ENCODE assay signal across 1 fruit fly cellular context in the genomic region with DNA sequence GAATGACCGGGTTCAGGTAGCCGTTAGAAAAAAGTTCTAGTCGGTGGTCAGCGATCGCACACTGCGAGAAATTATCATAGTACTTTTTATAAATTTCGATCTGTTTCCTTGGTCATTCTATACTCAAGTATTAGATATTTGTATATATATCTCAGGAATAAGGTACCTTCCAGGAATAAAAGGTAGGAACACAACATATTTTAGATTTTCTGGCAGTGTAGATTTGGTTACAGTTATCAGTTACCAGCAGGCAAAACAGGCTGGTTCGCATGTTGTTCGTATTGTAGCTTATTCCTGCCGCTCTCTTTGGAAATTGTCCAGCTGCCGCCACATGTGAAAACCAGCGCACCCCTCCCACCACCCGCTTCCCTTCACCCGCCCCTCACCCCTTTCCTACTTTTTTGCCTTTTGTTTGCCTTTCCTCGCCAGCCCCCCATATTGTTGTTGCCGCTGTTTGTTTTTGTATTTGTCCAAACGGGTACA.
TF ChIP-seq lines count a peak whose summit lies in the region.

No protein-coding gene starts in this region.

TF ChIP-seq in whole organism, embryonic, 481 proteins besides CTCF, POLR2A, EP300 and RAD21 (continued from another document and continues in another):
- TF ChIP-seq CG13424 (tag; optimal IDR thresholded peaks at IDR 0.05; lab: Kevin White, UChicago), result peak; percentile 86
- peak; percentile 68 for TF ChIP-seq CG5180 (GFP tag; optimal IDR thresholded peaks at IDR 0.05; lab: Kevin White, UChicago)
- peak; percentile 90 for TF ChIP-seq CG2678 (tag; optimal IDR thresholded peaks at IDR 0.05; lab: Kevin White, UChicago)
- peak in 1 of 2 experiments; percentile 48 for TF ChIP-seq crp (GFP tag; optimal IDR thresholded peaks at IDR 0.05; lab: Kevin White, UChicago)
- TF ChIP-seq CG14667 (GFP tag; IDR thresholded peaks at IDR 0.05; lab: Robert Waterston, UW), result peak; percentile 68
- peak; percentile 39 for TF ChIP-seq CG7271 (tag; optimal IDR thresholded peaks at IDR 0.05; lab: Kevin White, UChicago)
- peak; percentile 84 for TF ChIP-seq wor (GFP tag; IDR thresholded peaks at IDR 0.05; lab: Robert Waterston, UW)
- peak; percentile 62; the same call in 1 of the 2 replicates for TF ChIP-seq cas (GFP tag; IDR thresholded peaks at IDR 0.05; lab: Robert Waterston, UW)
- TF ChIP-seq CoRest (tag; optimal IDR thresholded peaks at IDR 0.05; lab: Kevin White, UChicago), result peak; percentile 89
- peak; percentile 74 for TF ChIP-seq gcm (GFP tag; optimal IDR thresholded peaks at IDR 0.05; lab: Kevin White, UChicago)
- TF ChIP-seq H15 (GFP tag; IDR thresholded peaks at IDR 0.05; lab: Robert Waterston, UW), result peak; percentile 72
- no peak for TF ChIP-seq Dip2 (GFP tag; IDR thresholded peaks at IDR 0.05; lab: Robert Waterston, UW)
- peak; percentile 81 for TF ChIP-seq Hmr (GFP tag; optimal IDR thresholded peaks at IDR 0.05; lab: Kevin White, UChicago)
- peak; percentile 89 for TF ChIP-seq CG11504 (tag; optimal IDR thresholded peaks at IDR 0.05; lab: Kevin White, UChicago)
- TF ChIP-seq gsb-n (tag; optimal IDR thresholded peaks at IDR 0.05; lab: Kevin White, UChicago), result peak; percentile 80
- TF ChIP-seq Side (GFP tag; optimal IDR thresholded peaks at IDR 0.05; lab: Kevin White, UChicago), result peak; percentile 58
- peak; percentile 72 for TF ChIP-seq CG7786 (GFP tag; optimal IDR thresholded peaks at IDR 0.05; lab: Kevin White, UChicago)
- TF ChIP-seq Lhr (GFP tag; optimal IDR thresholded peaks at IDR 0.05; lab: Kevin White, UChicago), result peak; percentile 62
- peak; percentile 82 for TF ChIP-seq CG10267 (tag; optimal IDR thresholded peaks at IDR 0.05; lab: Kevin White, UChicago)
- peak; percentile 86 for TF ChIP-seq sens-2 (GFP tag; IDR thresholded peaks at IDR 0.05; lab: Robert Waterston, UW)
- TF ChIP-seq tx (GFP tag; optimal IDR thresholded peaks at IDR 0.05; lab: Kevin White, UChicago), result peak; percentile 38
- TF ChIP-seq Ssrp (tag; optimal IDR thresholded peaks at IDR 0.05; lab: Kevin White, UChicago), result peak; percentile 86
- peak; percentile 87 for TF ChIP-seq CG10959 (GFP tag; IDR thresholded peaks at IDR 0.05; lab: Robert Waterston, UW)
- peak; percentile 42 for TF ChIP-seq CG4282 (GFP tag; optimal IDR thresholded peaks at IDR 0.05; lab: Kevin White, UChicago)
- TF ChIP-seq CG18764 (GFP tag; optimal IDR thresholded peaks at IDR 0.05; lab: Kevin White, UChicago), result peak; percentile 50
- peak; percentile 61 for TF ChIP-seq gsb (GFP tag; IDR thresholded peaks at IDR 0.05; lab: Robert Waterston, UW)
- peak; percentile 94 for TF ChIP-seq CG10979 (tag; optimal IDR thresholded peaks at IDR 0.05; lab: Kevin White, UChicago)
- peak; percentile 63 for TF ChIP-seq al (GFP tag; IDR thresholded peaks at IDR 0.05; lab: Robert Waterston, UW)
- peak; percentile 73 for TF ChIP-seq CG4424 (GFP tag; optimal IDR thresholded peaks at IDR 0.05; lab: Kevin White, UChicago)
- TF ChIP-seq sima (GFP tag; optimal IDR thresholded peaks at IDR 0.05; lab: Kevin White, UChicago), result no peak
- TF ChIP-seq CG31365 (tag; optimal IDR thresholded peaks at IDR 0.05; lab: Kevin White, UChicago), result peak; percentile 72
- TF ChIP-seq CG6791 (GFP tag; IDR thresholded peaks at IDR 0.05; lab: Robert Waterston, UW; ENCODE audit: partially characterized antibody), result no peak
- peak; percentile 81 for TF ChIP-seq CG11456 (GFP tag; IDR thresholded peaks at IDR 0.05; lab: Robert Waterston, UW)
- peak; percentile 70 for TF ChIP-seq CG9215 (GFP tag; IDR thresholded peaks at IDR 0.05; lab: Robert Waterston, UW)
- peak; percentile 89 for TF ChIP-seq CG2889 (GFP tag; IDR thresholded peaks at IDR 0.05; lab: Robert Waterston, UW)
- peak; percentile 89 for TF ChIP-seq seq (GFP tag; IDR thresholded peaks at IDR 0.05; lab: Robert Waterston, UW)
- TF ChIP-seq Awh (GFP tag; IDR thresholded peaks at IDR 0.05; lab: Robert Waterston, UW), result peak; percentile 73
- no peak for TF ChIP-seq p53 (GFP tag; optimal IDR thresholded peaks at IDR 0.05; lab: Kevin White, UChicago)
- TF ChIP-seq CG34422 (GFP tag; IDR thresholded peaks at IDR 0.05; lab: Robert Waterston, UW), result peak; percentile 93
- TF ChIP-seq TFAM (GFP tag; optimal IDR thresholded peaks at IDR 0.05; lab: Kevin White, UChicago), result peak; percentile 38
- TF ChIP-seq klu (GFP tag; IDR thresholded peaks at IDR 0.05; lab: Robert Waterston, UW), result peak; percentile 61
- TF ChIP-seq CG10209 (GFP tag; optimal IDR thresholded peaks at IDR 0.05; lab: Kevin White, UChicago), result peak; percentile 85
- peak; percentile 82 for TF ChIP-seq tin (GFP tag; optimal IDR thresholded peaks at IDR 0.05; lab: Kevin White, UChicago)
- no peak for TF ChIP-seq hth (optimal IDR thresholded peaks at IDR 0.05; lab: Kevin White, UChicago)
- TF ChIP-seq CG13123 (GFP tag; optimal IDR thresholded peaks at IDR 0.05; lab: Kevin White, UChicago), result peak; percentile 17
- no peak for TF ChIP-seq ato (GFP tag; IDR thresholded peaks at IDR 0.05; lab: Robert Waterston, UW; ENCODE audit: partially characterized antibody)
- TF ChIP-seq CG3407 (GFP tag; optimal IDR thresholded peaks at IDR 0.05; lab: Kevin White, UChicago), result peak; percentile 74
- TF ChIP-seq usp (GFP tag; optimal IDR thresholded peaks at IDR 0.05; lab: Kevin White, UChicago), result no peak
- TF ChIP-seq crol (GFP tag; IDR thresholded peaks at IDR 0.05; lab: Robert Waterston, UW), result peak; percentile 96
- peak; percentile 79 for TF ChIP-seq CG17361 (GFP tag; IDR thresholded peaks at IDR 0.05; lab: Robert Waterston, UW)
- TF ChIP-seq Six4 (GFP tag; optimal IDR thresholded peaks at IDR 0.05; lab: Kevin White, UChicago), result peak; percentile 72
- peak; percentile 86 for TF ChIP-seq CG12219 (GFP tag; optimal IDR thresholded peaks at IDR 0.05; lab: Kevin White, UChicago)
- peak; percentile 45 for TF ChIP-seq CG12744 (GFP tag; optimal IDR thresholded peaks at IDR 0.05; lab: Kevin White, UChicago)
- peak; percentile 55 for TF ChIP-seq CG9437 (GFP tag; optimal IDR thresholded peaks at IDR 0.05; lab: Kevin White, UChicago)
- TF ChIP-seq dpn (GFP tag; optimal IDR thresholded peaks at IDR 0.05; lab: Kevin White, UChicago), result peak; percentile 72 to 79
- TF ChIP-seq Sox100B (GFP tag; optimal IDR thresholded peaks at IDR 0.05; lab: Kevin White, UChicago), result peak; percentile 67
- peak; percentile 77 for TF ChIP-seq nerfin-1 (tag; optimal IDR thresholded peaks at IDR 0.05; lab: Kevin White, UChicago)
- TF ChIP-seq CG7987 (GFP tag; optimal IDR thresholded peaks at IDR 0.05; lab: Kevin White, UChicago), result peak; percentile 44
- TF ChIP-seq caup (GFP tag; optimal IDR thresholded peaks at IDR 0.05; lab: Kevin White, UChicago; ENCODE audit: severe bottlenecking), result peak; percentile 84
- no peak for TF ChIP-seq dan (GFP tag; IDR thresholded peaks at IDR 0.05; lab: Robert Waterston, UW)
- peak; percentile 69 for TF ChIP-seq oc (tag; optimal IDR thresholded peaks at IDR 0.05; lab: Kevin White, UChicago)
- peak; percentile 9 for TF ChIP-seq CG12236 (GFP tag; optimal IDR thresholded peaks at IDR 0.05; lab: Kevin White, UChicago)
- TF ChIP-seq pita (GFP tag; optimal IDR thresholded peaks at IDR 0.05; lab: Kevin White, UChicago), result no peak
- TF ChIP-seq CG6272 (GFP tag; IDR thresholded peaks at IDR 0.05; lab: Robert Waterston, UW), result peak; percentile 74; the same call in 1 of the 2 replicates
- TF ChIP-seq mam (GFP tag; optimal IDR thresholded peaks at IDR 0.05; lab: Kevin White, UChicago), result peak; percentile 80
- TF ChIP-seq fd3F (GFP tag; optimal IDR thresholded peaks at IDR 0.05; lab: Kevin White, UChicago), result peak; percentile 60
- peak; percentile 89 for TF ChIP-seq CG12391 (tag; optimal IDR thresholded peaks at IDR 0.05; lab: Kevin White, UChicago)
- peak; percentile 84 for TF ChIP-seq stc (GFP tag; IDR thresholded peaks at IDR 0.05; lab: Robert Waterston, UW)
- peak; percentile 64 for TF ChIP-seq HLH54F (GFP tag; optimal IDR thresholded peaks at IDR 0.05; lab: Kevin White, UChicago)
- no peak for TF ChIP-seq h (optimal IDR thresholded peaks at IDR 0.05; lab: Kevin White, UChicago)
- TF ChIP-seq CG11247 (GFP tag; IDR thresholded peaks at IDR 0.05; lab: Robert Waterston, UW), result peak; percentile 71
- TF ChIP-seq CG7839 (tag; optimal IDR thresholded peaks at IDR 0.05; lab: Kevin White, UChicago), result peak; percentile 88
- peak; percentile 81 for TF ChIP-seq org-1 (GFP tag; optimal IDR thresholded peaks at IDR 0.05; lab: Kevin White, UChicago)
- TF ChIP-seq gcm2 (GFP tag; optimal IDR thresholded peaks at IDR 0.05; lab: Kevin White, UChicago), result peak; percentile 37
- peak; percentile 56 for TF ChIP-seq CG12942 (GFP tag; optimal IDR thresholded peaks at IDR 0.05; lab: Kevin White, UChicago)
- TF ChIP-seq lilli (GFP tag; optimal IDR thresholded peaks at IDR 0.05; lab: Kevin White, UChicago), result peak; percentile 77
- peak; percentile 83 for TF ChIP-seq ara (GFP tag; IDR thresholded peaks at IDR 0.05; lab: Robert Waterston, UW)
- no peak for TF ChIP-seq CG3995 (GFP tag; optimal IDR thresholded peaks at IDR 0.05; lab: Kevin White, UChicago)
- peak; percentile 65; the same call in 1 of the 2 replicates for TF ChIP-seq CkIIα-i1 (GFP tag; IDR thresholded peaks at IDR 0.05; lab: Robert Waterston, UW)
- TF ChIP-seq insv (GFP tag; optimal IDR thresholded peaks at IDR 0.05; lab: Kevin White, UChicago), result peak in 1 of 2 experiments; percentile 44
- peak; percentile 49; the same call in 1 of the 2 replicates for TF ChIP-seq CG11696 (GFP tag; IDR thresholded peaks at IDR 0.05; lab: Robert Waterston, UW)
- peak; percentile 84 for TF ChIP-seq CG3726 (GFP tag; IDR thresholded peaks at IDR 0.05; lab: Robert Waterston, UW)
- peak; percentile 91 for TF ChIP-seq Blimp-1 (GFP tag; optimal IDR thresholded peaks at IDR 0.05; lab: Kevin White, UChicago)
- TF ChIP-seq CG8478 (optimal IDR thresholded peaks at IDR 0.05; lab: Kevin White, UChicago), result no peak
- TF ChIP-seq CG6765 (GFP tag; optimal IDR thresholded peaks at IDR 0.05; lab: Kevin White, UChicago), result peak; percentile 57
- TF ChIP-seq onecut (GFP tag; IDR thresholded peaks at IDR 0.05; lab: Robert Waterston, UW), result peak; percentile 78
- TF ChIP-seq pros (GFP tag; optimal IDR thresholded peaks at IDR 0.05; lab: Kevin White, UChicago), result no peak
- TF ChIP-seq CG18262 (tag; optimal IDR thresholded peaks at IDR 0.05; lab: Kevin White, UChicago), result peak; percentile 85
- TF ChIP-seq jing (GFP tag; optimal IDR thresholded peaks at IDR 0.05; lab: Kevin White, UChicago), result peak; percentile 82
- peak; percentile 1 for TF ChIP-seq CG11398 (GFP tag; optimal IDR thresholded peaks at IDR 0.05; lab: Kevin White, UChicago)
- peak; percentile 0 for TF ChIP-seq Sry-β (GFP tag; optimal IDR thresholded peaks at IDR 0.05; lab: Kevin White, UChicago)
- peak; percentile 55 for TF ChIP-seq CG6683 (GFP tag; optimal IDR thresholded peaks at IDR 0.05; lab: Kevin White, UChicago)
- peak; percentile 42 for TF ChIP-seq CG8944 (GFP tag; optimal IDR thresholded peaks at IDR 0.05; lab: Kevin White, UChicago)
- peak; percentile 60 for TF ChIP-seq psq (GFP tag; optimal IDR thresholded peaks at IDR 0.05; lab: Kevin White, UChicago)
- TF ChIP-seq so (GFP tag; IDR thresholded peaks at IDR 0.05; lab: Robert Waterston, UW), result peak; percentile 92
- peak; percentile 60 for TF ChIP-seq run (tag; optimal IDR thresholded peaks at IDR 0.05; lab: Kevin White, UChicago)
- peak; percentile 69; the same call in 2 of the 3 replicates for TF ChIP-seq zfh1 (GFP tag; IDR thresholded peaks at IDR 0.05; lab: Robert Waterston, UW)
- peak; percentile 71 for TF ChIP-seq CG15696 (tag; optimal IDR thresholded peaks at IDR 0.05; lab: Kevin White, UChicago)
- peak; percentile 81; the same call in 2 of the 3 replicates for TF ChIP-seq ase (GFP tag; IDR thresholded peaks at IDR 0.05; lab: Robert Waterston, UW)
- peak; percentile 64 for TF ChIP-seq zfh2 (GFP tag; optimal IDR thresholded peaks at IDR 0.05; lab: Kevin White, UChicago)
- peak; percentile 70 for TF ChIP-seq CG10543 (GFP tag; optimal IDR thresholded peaks at IDR 0.05; lab: Kevin White, UChicago)
- TF ChIP-seq Bteb2 (GFP tag; optimal IDR thresholded peaks at IDR 0.05; lab: Kevin White, UChicago), result peak; percentile 61
- TF ChIP-seq nau (GFP tag; optimal IDR thresholded peaks at IDR 0.05; lab: Kevin White, UChicago), result peak; percentile 82
- TF ChIP-seq Rfx (GFP tag; IDR thresholded peaks at IDR 0.05; lab: Robert Waterston, UW), result peak; percentile 83
- TF ChIP-seq Ptx1 (GFP tag; IDR thresholded peaks at IDR 0.05; lab: Robert Waterston, UW), result peak; percentile 78
- peak; percentile 55 for TF ChIP-seq gro (GFP tag; optimal IDR thresholded peaks at IDR 0.05; lab: Kevin White, UChicago)
- TF ChIP-seq CG2875 (GFP tag; optimal IDR thresholded peaks at IDR 0.05; lab: Kevin White, UChicago), result peak; percentile 81
- peak; percentile 72 for TF ChIP-seq shn (GFP tag; optimal IDR thresholded peaks at IDR 0.05; lab: Kevin White, UChicago)
- TF ChIP-seq phol (tag; optimal IDR thresholded peaks at IDR 0.05; lab: Kevin White, UChicago), result peak; percentile 90
- TF ChIP-seq PHDP (tag; optimal IDR thresholded peaks at IDR 0.05; lab: Kevin White, UChicago), result peak; percentile 86
- peak; percentile 91 for TF ChIP-seq ap (GFP tag; IDR thresholded peaks at IDR 0.05; lab: Robert Waterston, UW)
- peak; percentile 77 for TF ChIP-seq odd (GFP tag; optimal IDR thresholded peaks at IDR 0.05; lab: Kevin White, UChicago)
- peak; percentile 90 for TF ChIP-seq Oli (tag; optimal IDR thresholded peaks at IDR 0.05; lab: Kevin White, UChicago)
- TF ChIP-seq jigr1 (GFP tag; IDR thresholded peaks at IDR 0.05; lab: Robert Waterston, UW), result no peak
- TF ChIP-seq Eip74EF (GFP tag; optimal IDR thresholded peaks at IDR 0.05; lab: Kevin White, UChicago), result peak in 1 of 2 experiments; percentile 73
- peak; percentile 12 for TF ChIP-seq CG31388 (GFP tag; optimal IDR thresholded peaks at IDR 0.05; lab: Kevin White, UChicago)
- peak; percentile 61 for TF ChIP-seq CG13624 (GFP tag; optimal IDR thresholded peaks at IDR 0.05; lab: Kevin White, UChicago)
- no peak for TF ChIP-seq pan (optimal IDR thresholded peaks at IDR 0.05; lab: Kevin White, UChicago)
- peak in 1 of 2 experiments; percentile 84 for TF ChIP-seq pan (GFP tag; optimal IDR thresholded peaks at IDR 0.05 in 1 of 2, IDR thresholded peaks at IDR 0.05 in 1 of 2)
- TF ChIP-seq ken (GFP tag; IDR thresholded peaks at IDR 0.05; lab: Robert Waterston, UW), result peak; percentile 92
- TF ChIP-seq dysf (GFP tag; IDR thresholded peaks at IDR 0.05; lab: Robert Waterston, UW), result peak; percentile 82
- TF ChIP-seq D19B (GFP tag; optimal IDR thresholded peaks at IDR 0.05; lab: Kevin White, UChicago), result peak; percentile 73
- TF ChIP-seq CG16779 (GFP tag; IDR thresholded peaks at IDR 0.05; lab: Robert Waterston, UW), result peak; percentile 68; the same call in 1 of the 2 replicates
- no peak for TF ChIP-seq unc-4 (GFP tag; IDR thresholded peaks at IDR 0.05; lab: Robert Waterston, UW; ENCODE audit: partially characterized antibody)
- peak; percentile 93 for TF ChIP-seq CG12769 (tag; optimal IDR thresholded peaks at IDR 0.05; lab: Kevin White, UChicago)
